Fruit fly (Drosophila melanogaster) whole organism, embryonic: ENCODE results near the gene Smvt.
A peak's percentile ranks its signal among the peaks of the same experiment; 100 is the strongest.

Experiments used
- Aef1 ChIP-seq: fragments of 200-800 bp; sonication (Bioruptor generic); IDR thresholded peaks from 3 replicates; pipeline ENCODE4 v1.3.6; 2022; ENCODE audit warnings: missing biosample characterization, missing genetic modification characterization
- Atf6 ChIP-seq: fragments of 200-800 bp; sonication (Bioruptor generic); IDR thresholded peaks from 2 replicates; pipeline ENCODE4 v1.3.6; 2022; ENCODE audit warnings: missing biosample characterization, missing genetic modification characterization
- Awh ChIP-seq: fragments of 200-800 bp; sonication (Bioruptor generic); IDR thresholded peaks from 2 replicates; pipeline ENCODE4, ENCODE4 v1.3.6; 2022; ENCODE audit warnings: missing biosample characterization, missing genetic modification characterization
- BtbVII ChIP-seq: fragments of 200-800 bp; sonication (Bioruptor generic); optimal IDR thresholded peaks from 3 replicates; lab custom pipeline; 2017; ENCODE audit warnings: missing biosample characterization, mild to moderate bottlenecking, missing genetic modification characterization
- CG10147 ChIP-seq: fragments of 200-800 bp; sonication (Bioruptor generic); optimal IDR thresholded peaks from 2 replicates; lab custom pipeline; 2019; ENCODE audit warnings: missing biosample characterization, mild to moderate bottlenecking, missing genetic modification characterization, moderate library complexity
- CG11247 ChIP-seq: fragments of 200-800 bp; sonication (Bioruptor generic); IDR thresholded peaks from 2 replicates; pipeline ENCODE4 v1.3.6; 2022; ENCODE audit warnings: missing biosample characterization, missing genetic modification characterization
- CG11723 ChIP-seq: fragments of 200-800 bp; sonication (Bioruptor generic); optimal IDR thresholded peaks from 2 replicates; lab custom pipeline; 2017; ENCODE audit warnings: missing biosample characterization, mild to moderate bottlenecking, missing genetic modification characterization
- CG12769 ChIP-seq: fragments of 200-800 bp; sonication (Bioruptor generic); optimal IDR thresholded peaks from 2 replicates; lab custom pipeline; 2019; ENCODE audit warnings: missing biosample characterization, mild to moderate bottlenecking, missing genetic modification characterization, moderate library complexity
- CG14014 ChIP-seq: fragments of 200-800 bp; sonication (Bioruptor generic); IDR thresholded peaks from 2 replicates; pipeline ENCODE4 v1.3.6; 2022; ENCODE audit warnings: missing biosample characterization, missing genetic modification characterization
- CG15011 ChIP-seq: fragments of 200-800 bp; sonication (Bioruptor generic); optimal IDR thresholded peaks from 3 replicates; lab custom pipeline; 2018; ENCODE audit warnings: missing biosample characterization, mild to moderate bottlenecking, missing genetic modification characterization
- CG17829 ChIP-seq: fragments of 200-800 bp; optimal IDR thresholded peaks from 2 replicates; lab custom pipeline; 2019; ENCODE audit warnings: missing biosample characterization, mild to moderate bottlenecking, missing genetic modification characterization, moderate library complexity
- CG2116 ChIP-seq: fragments of 200-800 bp; sonication (Bioruptor generic); optimal IDR thresholded peaks from 3 replicates; lab custom pipeline; 2018; ENCODE audit warnings: missing biosample characterization, mild to moderate bottlenecking, missing genetic modification characterization
- CG2120 ChIP-seq: fragments of 200-800 bp; sonication (Bioruptor generic); optimal IDR thresholded peaks from 3 replicates; lab custom pipeline; 2016; ENCODE audit warnings: missing biosample characterization, missing genetic modification characterization
- CG2129 ChIP-seq: fragments of 200-800 bp; sonication (Bioruptor generic); IDR thresholded peaks from 2 replicates; pipeline ENCODE4 v1.3.6; 2022; ENCODE audit warnings: missing biosample characterization, missing genetic modification characterization; ENCODE audit not compliant: partially characterized antibody
- CG3163 ChIP-seq: fragments of 200-800 bp; sonication (Bioruptor generic); optimal IDR thresholded peaks from 3 replicates; lab custom pipeline; 2016; ENCODE audit warnings: missing biosample characterization, missing genetic modification characterization
- CG3281 ChIP-seq: fragments of 200-800 bp; sonication (Bioruptor generic); optimal IDR thresholded peaks from 3 replicates; lab custom pipeline; 2017; ENCODE audit warnings: missing biosample characterization, mild to moderate bottlenecking, missing genetic modification characterization
- CG3407 ChIP-seq: fragments of 200-800 bp; sonication (Bioruptor generic); optimal IDR thresholded peaks from 2 replicates; lab custom pipeline; 2018; ENCODE audit warnings: missing biosample characterization, mild to moderate bottlenecking, missing genetic modification characterization
- CG4360 ChIP-seq: fragments of 200-800 bp; sonication (Bioruptor generic); IDR thresholded peaks from 2 replicates; pipeline ENCODE4 v1.3.6; 2022; ENCODE audit warnings: missing biosample characterization, missing genetic modification characterization
- CG8290 ChIP-seq, 3 experiments: fragments of 200-800 bp; sonication (Bioruptor generic); optimal IDR thresholded peaks; 2 replicates each; lab custom pipeline; 2016 to 2019; ENCODE audit warnings: missing biosample characterization in 3 of 3, missing genetic modification characterization in 3 of 3, mild to moderate bottlenecking in 2 of 3, moderate library complexity in 1 of 3
- CG9215 ChIP-seq: fragments of 200-800 bp; sonication (Bioruptor generic); IDR thresholded peaks from 2 replicates; pipeline ENCODE4 v1.3.6; 2022; ENCODE audit warnings: missing biosample characterization, missing genetic modification characterization
- CHES-1-like ChIP-seq: fragments of 200-800 bp; sonication (Bioruptor generic); optimal IDR thresholded peaks from 2 replicates; lab custom pipeline; 2016; ENCODE audit warnings: missing biosample characterization, missing genetic modification characterization
- Camta ChIP-seq: fragments of 200-800 bp; sonication (Bioruptor generic); optimal IDR thresholded peaks from 2 replicates; lab custom pipeline; 2016; ENCODE audit warnings: missing biosample characterization, missing genetic modification characterization
- D19A ChIP-seq: fragments of 200-800 bp; optimal IDR thresholded peaks from 3 replicates; lab custom pipeline; 2019; ENCODE audit warnings: missing biosample characterization, mild to moderate bottlenecking, missing genetic modification characterization, moderate library complexity
- Dp ChIP-seq: fragments of 200-800 bp; sonication (Bioruptor generic); optimal IDR thresholded peaks from 2 replicates; lab custom pipeline; 2018; ENCODE audit warnings: missing biosample characterization, mild to moderate bottlenecking, missing genetic modification characterization, moderate library complexity
- Elba2 ChIP-seq: fragments of 200-800 bp; sonication (Bioruptor generic); optimal IDR thresholded peaks from 3 replicates; lab custom pipeline; 2016; ENCODE audit warnings: missing biosample characterization, missing genetic modification characterization
- Jarid2 ChIP-seq: fragments of 200-800 bp; sonication (Bioruptor generic); optimal IDR thresholded peaks from 3 replicates; lab custom pipeline; 2017; ENCODE audit warnings: mild to moderate bottlenecking, missing biosample characterization, missing genetic modification reagents, missing genetic modification characterization
- MESR4 ChIP-seq: fragments of 200-800 bp; sonication (Bioruptor generic); optimal IDR thresholded peaks from 2 replicates; lab custom pipeline; 2018; ENCODE audit warnings: missing biosample characterization, mild to moderate bottlenecking, missing genetic modification characterization, moderate library complexity
- NfI ChIP-seq: fragments of 200-800 bp; sonication (Bioruptor generic); optimal IDR thresholded peaks from 3 replicates; lab custom pipeline; 2018; ENCODE audit warnings: missing biosample characterization, mild to moderate bottlenecking, missing genetic modification characterization, moderate library complexity
- Oli ChIP-seq: fragments of 200-800 bp; sonication (Bioruptor generic); optimal IDR thresholded peaks from 2 replicates; lab custom pipeline; 2018; ENCODE audit warnings: missing biosample characterization, mild to moderate bottlenecking, missing genetic modification characterization, moderate library complexity
- PHDP ChIP-seq: fragments of 200-800 bp; sonication (Bioruptor generic); optimal IDR thresholded peaks from 3 replicates; lab custom pipeline; 2018; ENCODE audit warnings: missing biosample characterization, mild to moderate bottlenecking, missing genetic modification characterization, moderate library complexity
- Spps ChIP-seq: fragments of 200-800 bp; sonication (Bioruptor generic); optimal IDR thresholded peaks from 2 replicates; lab custom pipeline; 2018; ENCODE audit warnings: missing biosample characterization, mild to moderate bottlenecking, missing genetic modification characterization
- Ssrp ChIP-seq: fragments of 200-800 bp; sonication (Bioruptor generic); optimal IDR thresholded peaks from 2 replicates; lab custom pipeline; 2018; ENCODE audit warnings: missing biosample characterization, mild to moderate bottlenecking, missing genetic modification characterization, moderate library complexity
- Trl ChIP-seq, 3 experiments: fragments of >200 bp in 2 of 3; fragments of 200-800 bp in 1 of 3; sonication (Bioruptor generic) in 1 of 3; optimal IDR thresholded peaks; 2 replicates in 1 of 3; 3 replicates in 2 of 3; lab custom pipeline; 2016 to 2017; ENCODE audit warnings: missing biosample characterization in 1 of 3, missing genetic modification characterization in 1 of 3
- YL-1 ChIP-seq: fragments of 200-800 bp; sonication (Bioruptor generic); optimal IDR thresholded peaks from 3 replicates; lab custom pipeline; 2017; ENCODE audit warnings: missing biosample characterization, mild to moderate bottlenecking, missing genetic modification characterization
- ase ChIP-seq: fragments of 200-800 bp; sonication (Bioruptor generic); IDR thresholded peaks from 3 replicates; pipeline ENCODE4 v1.3.6; 2022; ENCODE audit warnings: missing biosample characterization, missing genetic modification characterization
- caup ChIP-seq: fragments of 200-800 bp; sonication (Bioruptor generic); optimal IDR thresholded peaks from 3 replicates; lab custom pipeline; 2017; ENCODE audit warnings: missing biosample characterization, mild to moderate bottlenecking, missing genetic modification characterization, moderate library complexity; ENCODE audit not compliant: severe bottlenecking
- dmrt99B ChIP-seq: fragments of 200-800 bp; sonication (Bioruptor generic); optimal IDR thresholded peaks from 2 replicates; lab custom pipeline; 2018; ENCODE audit warnings: missing biosample characterization, mild to moderate bottlenecking, missing genetic modification characterization, moderate library complexity
- dpn ChIP-seq, 2 experiments: fragments of 200-800 bp; sonication (Bioruptor generic); optimal IDR thresholded peaks; 3 replicates each; lab custom pipeline; 2016; ENCODE audit warnings: missing biosample characterization in 2 of 2, missing genetic modification characterization in 2 of 2
- fd3F ChIP-seq: fragments of 200-800 bp; sonication (Bioruptor generic); optimal IDR thresholded peaks from 2 replicates; lab custom pipeline; 2018; ENCODE audit warnings: missing biosample characterization, mild to moderate bottlenecking, missing genetic modification characterization, moderate library complexity
- fd96Cb ChIP-seq: fragments of 200-800 bp; sonication (Bioruptor generic); optimal IDR thresholded peaks from 2 replicates; lab custom pipeline; 2018; ENCODE audit warnings: missing biosample characterization, mild to moderate bottlenecking, missing genetic modification characterization, moderate library complexity
- hkb ChIP-seq, 2 experiments: fragments of 200-800 bp in 1 of 2; fragments of >200 bp in 1 of 2; sonication (Bioruptor generic) in 1 of 2; IDR thresholded peaks in 1 of 2; optimal IDR thresholded peaks in 1 of 2; 2 replicates each; pipeline versions ENCODE4 v1.3.6 to Lab custom; 2017 to 2022; ENCODE audit warnings: missing biosample characterization in 1 of 2, missing genetic modification characterization in 1 of 2
- p53 ChIP-seq: fragments of 200-800 bp; sonication (Bioruptor generic); optimal IDR thresholded peaks from 2 replicates; lab custom pipeline; 2016; ENCODE audit warnings: missing biosample characterization, missing genetic modification characterization
- pan ChIP-seq, 4 experiments: fragments of >200 bp in 3 of 4; fragments of 200-800 bp in 1 of 4; sonication (Bioruptor generic) in 1 of 4; optimal IDR thresholded peaks in 3 of 4; IDR thresholded peaks in 1 of 4; 2 replicates each; pipeline versions ENCODE4 v1.3.6 to Lab custom; 2017 to 2022; ENCODE audit warnings: missing biosample characterization in 2 of 4, missing genetic modification characterization in 2 of 4, mixed read lengths in 1 of 4
- pb ChIP-seq: fragments of 200-800 bp; sonication (Bioruptor generic); optimal IDR thresholded peaks from 3 replicates; lab custom pipeline; 2016; ENCODE audit warnings: missing biosample characterization, missing genetic modification characterization
- sim ChIP-seq: fragments of 200-800 bp; sonication (Bioruptor generic); IDR thresholded peaks from 2 replicates; pipeline ENCODE4 v1.3.6; 2022; ENCODE audit warnings: missing biosample characterization, missing genetic modification characterization
- slbo ChIP-seq: fragments of 200-800 bp; sonication (Bioruptor generic); IDR thresholded peaks from 2 replicates; pipeline ENCODE4 v1.3.6; 2022; ENCODE audit warnings: missing biosample characterization, missing genetic modification characterization
- tx ChIP-seq: fragments of 200-800 bp; sonication (Bioruptor generic); optimal IDR thresholded peaks from 2 replicates; lab custom pipeline; 2016; ENCODE audit warnings: missing biosample characterization, missing genetic modification characterization
- zfh2 ChIP-seq: fragments of 200-800 bp; sonication (Bioruptor generic); optimal IDR thresholded peaks from 2 replicates; lab custom pipeline; 2016; ENCODE audit warnings: missing biosample characterization, missing genetic modification characterization

The Smvt gene

DNA sequence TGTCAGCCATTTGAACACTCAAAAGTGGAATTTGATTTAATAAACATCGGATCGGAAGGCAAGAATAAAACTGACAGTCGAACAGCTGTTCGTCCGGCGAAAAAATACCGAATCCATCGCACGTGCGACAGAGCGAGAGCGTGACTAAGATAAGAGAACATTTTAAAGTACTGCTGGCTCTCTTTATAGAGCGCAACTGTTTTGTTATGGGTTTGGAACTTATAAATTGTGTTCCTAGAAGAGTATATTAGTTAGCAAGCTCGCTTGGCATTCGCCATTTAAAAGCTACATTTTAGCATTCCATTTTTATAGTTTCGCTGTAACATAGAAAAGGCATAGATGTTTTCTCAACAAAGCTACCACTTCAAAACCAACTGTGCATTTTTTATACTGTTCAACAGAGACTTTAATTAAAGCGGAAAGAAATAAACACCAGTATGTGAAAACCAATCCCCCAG lies 48.7 kb upstream of the Smvt start, which contains the start of gene Rift (continued):
- no peak for TF ChIP-seq tx
- TF ChIP-seq CG12769 (tag; lab: Kevin White, UChicago) = peak; percentile 61
- TF ChIP-seq CG2129 (GFP tag; lab: Robert Waterston, UW) = no peak
- peak; percentile 60 for TF ChIP-seq Atf6 (GFP tag; lab: Robert Waterston, UW)
- TF ChIP-seq CHES-1-like (GFP tag; lab: Kevin White, UChicago) = peak; percentile 8
- TF ChIP-seq fd3F = peak; percentile 36
- peak; percentile 48 for TF ChIP-seq D19A
- peak; percentile 15 for TF ChIP-seq Ssrp (tag; lab: Kevin White, UChicago)
- peak; percentile 56; the same call in 1 of the 2 replicates for TF ChIP-seq CG14014 (GFP tag; lab: Robert Waterston, UW)
- no peak for TF ChIP-seq Awh (GFP tag; lab: Robert Waterston, UW)
- TF ChIP-seq MESR4 (GFP tag; lab: Kevin White, UChicago) = peak; percentile 40
- TF ChIP-seq CG9215 (GFP tag; lab: Robert Waterston, UW) = 0 out of 2 replicates have a peak, but pooled peaks have one; percentile 18
- peak; percentile 31 for TF ChIP-seq CG17829 (tag; lab: Kevin White, UChicago)
- peak; percentile 64 for TF ChIP-seq slbo (GFP tag; lab: Robert Waterston, UW)
- peak; percentile 32 for TF ChIP-seq CG11723
- TF ChIP-seq CG4360 (GFP tag; lab: Robert Waterston, UW) = 0 out of 2 replicates have a peak, but pooled peaks have one; percentile 19
- no peak for TF ChIP-seq ase (GFP tag; lab: Robert Waterston, UW)
- no peak for TF ChIP-seq Elba2 (GFP tag; lab: Kevin White, UChicago)
- peak; percentile 54 for TF ChIP-seq CG2120 (GFP tag; lab: Kevin White, UChicago)
- TF ChIP-seq NfI (GFP tag; lab: Kevin White, UChicago) = peak; percentile 63
- TF ChIP-seq p53 = no peak
- no peak for TF ChIP-seq CG11247 (GFP tag; lab: Robert Waterston, UW)
- no peak for TF ChIP-seq Camta
- TF ChIP-seq CG8290 (GFP tag; optimal IDR thresholded peaks at IDR 0.05; lab: Kevin White, UChicago) = no peak
- TF ChIP-seq CG8290 (tag; optimal IDR thresholded peaks at IDR 0.05; lab: Kevin White, UChicago) = peak in 1 of 2 experiments; percentile 56
- no peak for TF ChIP-seq dmrt99B (tag; lab: Kevin White, UChicago)
- peak; percentile 11 for TF ChIP-seq Oli (tag; lab: Kevin White, UChicago)
- peak; percentile 42 for TF ChIP-seq caup
- no peak for TF ChIP-seq sim (GFP tag; lab: Robert Waterston, UW)
- no peak for TF ChIP-seq PHDP (tag; lab: Kevin White, UChicago)
- TF ChIP-seq CG3407 (GFP tag; lab: Kevin White, UChicago) = no peak
- TF ChIP-seq Spps (tag; lab: Kevin White, UChicago) = no peak
- peak; percentile 45 for TF ChIP-seq CG3281 (GFP tag; lab: Kevin White, UChicago)
- TF ChIP-seq Dp = no peak
- no peak for TF ChIP-seq Jarid2 (GFP tag; lab: Kevin White, UChicago)
- TF ChIP-seq pan (optimal IDR thresholded peaks at IDR 0.05; lab: Kevin White, UChicago) = no peak
- peak in 1 of 2 experiments; percentile 43 for TF ChIP-seq pan (GFP tag; optimal IDR thresholded peaks at IDR 0.05 in 1 of 2, IDR thresholded peaks at IDR 0.05 in 1 of 2)
- TF ChIP-seq BtbVII (GFP tag; lab: Kevin White, UChicago) = no peak
- TF ChIP-seq fd96Cb (tag; lab: Kevin White, UChicago) = no peak
- TF ChIP-seq Trl (optimal IDR thresholded peaks at IDR 0.05; lab: Kevin White, UChicago) = peak; percentile 72 to 85
- TF ChIP-seq Trl (GFP tag; optimal IDR thresholded peaks at IDR 0.05; lab: Kevin White, UChicago) = no peak
- no peak for TF ChIP-seq CG2116 (GFP tag; lab: Kevin White, UChicago)
- no peak for TF ChIP-seq CG15011 (GFP tag; lab: Kevin White, UChicago)
- TF ChIP-seq YL-1 (GFP tag; lab: Kevin White, UChicago) = peak; percentile 69
- TF ChIP-seq zfh2 (GFP tag; lab: Kevin White, UChicago) = peak; percentile 18
- TF ChIP-seq hkb (optimal IDR thresholded peaks at IDR 0.05; lab: Kevin White, UChicago) = no peak
- TF ChIP-seq hkb (GFP tag; IDR thresholded peaks at IDR 0.05; lab: Robert Waterston, UW) = peak; percentile 78
- no peak for TF ChIP-seq pb
- TF ChIP-seq CG10147 (GFP tag; lab: Kevin White, UChicago) = no peak
- peak; percentile 96 for TF ChIP-seq CG3163 (GFP tag; lab: Kevin White, UChicago)
- TF ChIP-seq dpn (GFP tag; optimal IDR thresholded peaks at IDR 0.05; lab: Kevin White, UChicago) = peak in 1 of 2 experiments; percentile 13
- TF ChIP-seq Aef1 (GFP tag; lab: Robert Waterston, UW) = peak; percentile 43; the same call in 2 of the 3 replicates
